Worm (Caenorhabditis elegans) whole organism, L2 larva: Measurements from ENCODE around the gene sru-18.
"Not testable (repeated sequence)": the region's sequence is repeated elsewhere in the genome, so short reads cannot be mapped to it uniquely, and the experiment has no call there.

ENCODE experiments used
- C34F6.9 ChIP-seq: fragments of 150-350 bp; optimal IDR thresholded peaks from 2 replicates; lab custom pipeline; 2014; ENCODE audit warnings: missing biosample characterization, missing genetic modification characterization
- F13H6.1 ChIP-seq: sonication (generic microtip); optimal IDR thresholded peaks from 2 replicates; lab custom pipeline; 2016; ENCODE audit warnings: missing genetic modification characterization, missing compliant biosample characterization
- R02D3.7 ChIP-seq: fragments of 150-350 bp; optimal IDR thresholded peaks from 2 replicates; lab custom pipeline; 2014; ENCODE audit warnings: missing biosample characterization, missing genetic modification characterization
- Y55F3AM.14 ChIP-seq: fragments of 200-800 bp; sonication (Bioruptor generic); optimal IDR thresholded peaks from 2 replicates; lab custom pipeline; 2018; ENCODE audit warnings: mild to moderate bottlenecking, missing genetic modification characterization, missing compliant biosample characterization
- ZK546.5 ChIP-seq: sonication (generic microtip); optimal IDR thresholded peaks from 2 replicates; lab custom pipeline; 2017; ENCODE audit warnings: missing biosample characterization, missing genetic modification characterization
- alr-1 ChIP-seq: fragments of 150-350 bp; optimal IDR thresholded peaks from 2 replicates; lab custom pipeline; 2014; ENCODE audit warnings: missing biosample characterization, missing genetic modification characterization
- aly-2 ChIP-seq: fragments of 150-350 bp; optimal IDR thresholded peaks from 2 replicates; lab custom pipeline; 2014; ENCODE audit warnings: missing biosample characterization, missing genetic modification characterization
- ama-1 ChIP-seq: fragments of 150-350 bp; optimal IDR thresholded peaks from 2 replicates; lab custom pipeline; 2018; ENCODE audit warnings: inconsistent platforms
- blmp-1 ChIP-seq: sonication (generic microtip); optimal IDR thresholded peaks from 2 replicates; lab custom pipeline; 2017; ENCODE audit warnings: missing genetic modification characterization, mild to moderate bottlenecking, missing compliant biosample characterization, antibody characterized with exemption, moderate library complexity; ENCODE audit not compliant: insufficient read depth
- ceh-16 ChIP-seq: fragments of 150-350 bp; optimal IDR thresholded peaks from 2 replicates; lab custom pipeline; 2014; ENCODE audit warnings: missing biosample characterization, missing genetic modification characterization
- ceh-82 ChIP-seq: fragments of 150-350 bp; optimal IDR thresholded peaks from 2 replicates; lab custom pipeline; 2014; ENCODE audit warnings: missing biosample characterization, missing genetic modification characterization
- crh-2 ChIP-seq: sonication (generic microtip); optimal IDR thresholded peaks from 2 replicates; lab custom pipeline; 2017; ENCODE audit warnings: missing biosample characterization, missing genetic modification characterization
- dmd-4 ChIP-seq: sonication (generic microtip); optimal IDR thresholded peaks from 2 replicates; lab custom pipeline; 2017; ENCODE audit warnings: missing biosample characterization, missing genetic modification characterization
- elt-1 ChIP-seq: fragments of 150-350 bp; optimal IDR thresholded peaks from 2 replicates; lab custom pipeline; 2014; ENCODE audit warnings: missing biosample characterization, missing genetic modification characterization
- elt-3 ChIP-seq: sonication (generic microtip); optimal IDR thresholded peaks from 2 replicates; lab custom pipeline; 2017; ENCODE audit warnings: missing biosample characterization, missing genetic modification characterization
- fos-1 ChIP-seq: fragments of 150-350 bp; optimal IDR thresholded peaks from 2 replicates; lab custom pipeline; 2014; ENCODE audit warnings: missing biosample characterization, missing genetic modification characterization
- gmeb-1 ChIP-seq: fragments of 150-350 bp; optimal IDR thresholded peaks from 2 replicates; lab custom pipeline; 2014; ENCODE audit warnings: missing biosample characterization, missing genetic modification characterization
- lin-11 ChIP-seq: fragments of 150-350 bp; sonication (generic microtip); optimal IDR thresholded peaks from 2 replicates; lab custom pipeline; 2014; ENCODE audit warnings: missing biosample characterization, missing genetic modification characterization, inconsistent platforms, mixed read lengths
- lin-39 ChIP-seq: fragments of 150-350 bp; optimal IDR thresholded peaks from 2 replicates; lab custom pipeline; 2014; ENCODE audit warnings: missing biosample characterization, missing genetic modification reagents, missing genetic modification characterization
- lsy-2 ChIP-seq, 2 experiments: fragments of 150-350 bp in 1 of 2; sonication (generic microtip) in 1 of 2; optimal IDR thresholded peaks; 2 replicates each; lab custom pipeline; 2014 to 2017; ENCODE audit warnings: missing biosample characterization in 2 of 2, missing genetic modification characterization in 2 of 2
- mab-5 ChIP-seq: fragments of 150-350 bp; optimal IDR thresholded peaks from 2 replicates; lab custom pipeline; 2014; ENCODE audit warnings: missing biosample characterization, missing genetic modification characterization
- mbf-1 ChIP-seq: sonication (generic microtip); optimal IDR thresholded peaks from 2 replicates; lab custom pipeline; 2017; ENCODE audit warnings: missing biosample characterization, missing genetic modification characterization
- mdl-1 ChIP-seq, 2 experiments: fragments of 150-350 bp in 1 of 2; sonication (generic microtip) in 1 of 2; optimal IDR thresholded peaks; 2 replicates each; lab custom pipeline; 2017; ENCODE audit warnings: missing biosample characterization in 2 of 2, missing genetic modification characterization in 2 of 2
- nhr-11 ChIP-seq: fragments of 150-350 bp; optimal IDR thresholded peaks from 2 replicates; lab custom pipeline; 2014; ENCODE audit warnings: missing biosample characterization, missing genetic modification characterization
- nhr-12 ChIP-seq: fragments of 150-350 bp; optimal IDR thresholded peaks from 2 replicates; lab custom pipeline; 2014; ENCODE audit warnings: missing biosample characterization, missing genetic modification characterization
- nhr-23 ChIP-seq: fragments of 150-350 bp; optimal IDR thresholded peaks from 2 replicates; lab custom pipeline; 2014; ENCODE audit warnings: missing biosample characterization, missing genetic modification reagents, missing genetic modification characterization
- nhr-237 ChIP-seq: fragments of 150-350 bp; optimal IDR thresholded peaks from 2 replicates; lab custom pipeline; 2014; ENCODE audit warnings: missing biosample characterization, missing genetic modification characterization
- nhr-25 ChIP-seq: fragments of 150-350 bp; sonication (generic microtip); optimal IDR thresholded peaks from 3 replicates; lab custom pipeline; 2014; ENCODE audit warnings: missing biosample characterization, missing genetic modification characterization
- peb-1 ChIP-seq: fragments of 150-350 bp; optimal IDR thresholded peaks from 2 replicates; lab custom pipeline; 2014; ENCODE audit warnings: missing biosample characterization, missing genetic modification characterization
- sem-4 ChIP-seq: fragments of 150-350 bp; optimal IDR thresholded peaks from 2 replicates; lab custom pipeline; 2014; ENCODE audit warnings: missing biosample characterization, missing genetic modification reagents, missing genetic modification characterization
- sma-3 ChIP-seq: sonication (generic microtip); optimal IDR thresholded peaks from 2 replicates; lab custom pipeline; 2016; ENCODE audit warnings: missing genetic modification reagents, missing genetic modification characterization, missing compliant biosample characterization
- snpc-4 ChIP-seq: fragments of 150-350 bp; optimal IDR thresholded peaks from 2 replicates; lab custom pipeline; 2014; ENCODE audit warnings: missing biosample characterization, missing genetic modification characterization
- unc-62 ChIP-seq: fragments of 150-350 bp; optimal IDR thresholded peaks from 2 replicates; lab custom pipeline; 2014; ENCODE audit warnings: missing biosample characterization, missing genetic modification reagents, missing genetic modification characterization
- zag-1 ChIP-seq: fragments of 150-350 bp; optimal IDR thresholded peaks from 2 replicates; lab custom pipeline; 2014; ENCODE audit warnings: missing biosample characterization, missing genetic modification characterization

sru-18 gene

ce11 chrIV:12487194-12487593, 14.9 kb upstream of the sru-18 start, which contains the start of gene sru-26:
sru-26 (plus strand) TSS chrIV:12487494.
- no peak for TF ChIP-seq alr-1 (tag; lab: Kevin White, UChicago)
- TF ChIP-seq ZK546.5: no peak
- no peak for TF ChIP-seq ceh-16
- TF ChIP-seq nhr-23 (tag; lab: Kevin White, UChicago): no peak
- no peak for TF ChIP-seq crh-2
- TF ChIP-seq nhr-25 (tag; lab: Kevin White, UChicago): no peak
- no peak for TF ChIP-seq fos-1 (tag; lab: Kevin White, UChicago)
- no peak for TF ChIP-seq mdl-1 (tag; optimal IDR thresholded peaks at IDR 0.05; lab: Kevin White, UChicago)
- TF ChIP-seq sem-4 (tag; lab: Kevin White, UChicago): no peak
- no peak for TF ChIP-seq mab-5 (tag; lab: Kevin White, UChicago)
- TF ChIP-seq nhr-11 (tag; lab: Kevin White, UChicago): no peak
- TF ChIP-seq ceh-82 (tag; lab: Kevin White, UChicago): no peak

ce11 chrIV:12490491-12490890, 11.6 kb upstream of the sru-18 start, which contains the start of gene him-6:
him-6 (plus strand) TSS chrIV:12490791.
- TF ChIP-seq dmd-4 (tag; lab: Kevin White, UChicago) (no peak), lin-11 (tag; lab: Kevin White, UChicago) (no peak), sma-3 (GFP tag; lab: Kevin White, UChicago) (no peak)

DNA sequence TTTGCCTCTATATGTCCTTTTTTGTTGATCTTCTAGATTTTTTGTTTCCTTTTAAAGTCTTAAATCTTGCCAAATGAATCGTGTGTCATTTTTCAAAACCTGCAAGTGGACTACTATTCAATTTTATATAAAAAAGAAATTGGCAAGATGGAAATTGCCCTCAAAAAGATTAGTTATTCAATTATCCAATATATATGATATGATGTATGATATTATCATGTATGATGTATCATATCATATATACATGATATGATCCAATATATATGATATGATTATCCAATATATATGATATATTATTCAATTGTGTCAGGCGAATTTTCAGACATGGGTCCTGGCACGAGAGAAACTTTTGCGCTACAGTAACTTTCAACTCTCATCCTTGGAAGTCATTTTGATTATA, 6.9 kb upstream of the sru-18 start, which contains the start of gene sru-20:
TSS of gene sru-20 (plus strand) at position 301 of the 400 bp plus-strand sequence.
- TF ChIP-seq ama-1 (lab: Kevin White, UChicago): no peak
- no peak for TF ChIP-seq sem-4 (tag; lab: Kevin White, UChicago)
- TF ChIP-seq ceh-16: no peak
- no peak for TF ChIP-seq lin-39
- no peak for TF ChIP-seq R02D3.7 (tag; lab: Kevin White, UChicago)
- TF ChIP-seq alr-1 (tag; lab: Kevin White, UChicago): no peak
- no peak for TF ChIP-seq elt-3 (tag; lab: Kevin White, UChicago)
- no peak for TF ChIP-seq sma-3 (GFP tag; lab: Kevin White, UChicago)
- TF ChIP-seq gmeb-1 (tag; lab: Kevin White, UChicago): no peak
- no peak for TF ChIP-seq snpc-4 (tag; lab: Kevin White, UChicago)
- no peak for TF ChIP-seq nhr-237 (tag; lab: Kevin White, UChicago)
- TF ChIP-seq ceh-82 (tag; lab: Kevin White, UChicago): no peak
- no peak for TF ChIP-seq lsy-2 (tag; optimal IDR thresholded peaks at IDR 0.05; lab: Kevin White, UChicago)
- TF ChIP-seq lin-11 (tag; lab: Kevin White, UChicago): no peak

DNA sequence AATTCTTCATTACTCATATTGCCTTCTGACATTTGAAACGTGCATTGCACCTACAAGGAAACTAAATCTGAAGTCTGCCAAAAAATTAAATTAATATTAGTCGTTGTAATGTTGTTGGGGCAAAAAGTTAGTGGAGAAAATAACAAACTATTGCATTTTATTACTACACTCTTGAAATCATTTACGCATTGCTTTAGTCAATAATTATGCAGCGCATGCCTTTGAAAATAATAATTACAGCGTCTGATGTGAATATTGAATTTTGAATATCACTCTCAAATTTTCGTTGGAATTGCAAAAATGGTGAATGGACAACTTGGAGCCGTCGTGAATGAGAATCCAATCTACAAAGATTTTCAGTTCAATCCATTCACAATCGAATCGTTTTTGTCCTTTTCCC, 3.8 kb upstream of the sru-18 start, which contains the start of gene sru-19:
TSS of gene sru-19 (plus strand) at position 301 of the 400 bp plus-strand sequence.
- TF ChIP-seq aly-2 (tag; lab: Kevin White, UChicago): no peak
- TF ChIP-seq, all 48 proteins: peak for 0

ce11 chrIV:12505397-12505796, 3.3 kb downstream of the sru-18 start, which contains the start of gene sru-17:
sru-17 (plus strand) TSS chrIV:12505697.
- not testable (repeated sequence) for TF ChIP-seq peb-1, zag-1, elt-1 (tag; lab: Kevin White, UChicago)

DNA sequence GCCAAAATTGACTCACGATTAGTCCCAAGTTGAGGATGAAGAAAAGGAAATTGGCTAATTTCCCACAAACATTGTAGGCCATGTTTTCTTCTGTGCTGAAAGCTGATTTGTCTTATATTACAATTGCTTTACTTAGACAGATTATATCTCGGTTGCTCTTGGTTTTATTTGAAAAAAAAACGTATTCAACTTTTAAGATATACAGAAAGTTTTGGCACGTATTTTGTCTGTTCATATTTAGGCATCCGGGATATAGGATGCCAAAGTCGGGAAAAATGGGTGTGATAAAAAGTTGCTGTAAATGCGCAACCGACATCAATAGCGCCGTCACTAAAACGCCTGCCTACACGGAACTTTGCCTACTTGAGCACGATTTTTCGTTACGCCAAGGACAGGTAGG, 18.1 kb downstream of the sru-18 start, which contains the start of gene tsp-4:
TSS of gene tsp-4 (minus strand) at position 101 of the 400 bp plus-strand sequence.
- TF ChIP-seq Y55F3AM.14 (GFP tag; lab: Kevin White, UChicago): no peak
- TF ChIP-seq nhr-12 (tag; lab: Kevin White, UChicago): no peak
- no peak for TF ChIP-seq C34F6.9 (tag; lab: Kevin White, UChicago)
- no peak for TF ChIP-seq blmp-1 (tag; lab: Kevin White, UChicago)
- TF ChIP-seq snpc-4 (tag; lab: Kevin White, UChicago): no peak
- TF ChIP-seq crh-2: no peak
- no peak for TF ChIP-seq lsy-2 (tag; optimal IDR thresholded peaks at IDR 0.05; lab: Kevin White, UChicago)
- no peak for TF ChIP-seq unc-62 (GFP tag; lab: Kevin White, UChicago)
- no peak for TF ChIP-seq mbf-1 (tag; lab: Kevin White, UChicago)
- TF ChIP-seq F13H6.1 (tag; lab: Kevin White, UChicago): no peak
